Fruit fly (Drosophila melanogaster): ENCODE data around the gene Jig.
A peak's percentile ranks its signal among the peaks of the same experiment; 100 is the strongest.

Gene Jig

DNA sequence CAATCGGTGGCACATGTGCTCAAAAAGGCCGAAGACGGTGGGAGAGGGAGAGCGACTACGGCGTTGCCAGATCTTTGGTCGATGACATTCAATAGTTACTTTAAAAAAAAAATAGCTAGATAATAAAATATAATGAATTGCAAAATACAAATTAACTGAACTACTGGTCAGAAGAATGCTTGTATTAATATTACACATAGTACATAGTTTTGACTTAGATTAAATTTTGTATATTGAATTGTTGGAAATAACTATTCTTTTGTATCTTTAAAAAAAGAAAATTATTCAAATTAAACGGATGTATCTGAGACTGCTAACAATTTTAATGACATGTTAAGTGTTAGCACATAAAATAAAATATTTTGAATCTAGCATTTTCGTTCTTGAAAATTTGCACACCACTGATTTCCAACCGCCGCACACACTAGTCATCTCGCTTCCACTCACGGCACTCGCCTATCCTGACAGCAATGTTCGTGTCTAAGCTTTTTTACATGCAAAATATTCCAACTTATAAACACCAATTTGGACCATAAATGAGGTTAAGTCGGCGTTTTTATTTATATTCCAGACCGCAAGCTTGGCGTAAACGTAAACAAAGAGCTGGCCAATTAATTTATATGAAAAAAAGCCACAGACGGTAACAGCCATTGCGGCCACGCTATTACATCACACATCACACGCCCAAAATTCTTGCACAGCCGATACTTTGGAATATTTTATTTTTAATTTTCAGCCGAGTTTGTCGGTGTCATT is 14.4 kb downstream of the Jig start (continued):
- TF ChIP-seq CG12769 (tag; optimal IDR thresholded peaks at IDR 0.05) (no peak), Sry-δ (GFP tag; optimal IDR thresholded peaks at IDR 0.05) (peak; percentile 31), HLHmδ (GFP tag; optimal IDR thresholded peaks at IDR 0.05) (no peak), pho (GFP tag; optimal IDR thresholded peaks at IDR 0.05) (peak; percentile 76), HLH4C (GFP tag; IDR thresholded peaks at IDR 0.05; ENCODE audit: partially characterized antibody) (no peak), HmgZ (tag; optimal IDR thresholded peaks at IDR 0.05) (peak; percentile 32), NC2α (GFP tag; optimal IDR thresholded peaks at IDR 0.05) (no peak), CG10979 (tag; optimal IDR thresholded peaks at IDR 0.05) (peak; percentile 78), tll (GFP tag; optimal IDR thresholded peaks at IDR 0.05) (peak in 1 of 2 experiments; percentile 12), CG17802 (tag; optimal IDR thresholded peaks at IDR 0.05) (no peak), lmd (GFP tag; IDR thresholded peaks at IDR 0.05) (peak; percentile 76), CG30020 (tag; optimal IDR thresholded peaks at IDR 0.05) (peak; percentile 37), jumu (GFP tag; optimal IDR thresholded peaks at IDR 0.05) (peak; percentile 39), cwo (GFP tag; optimal IDR thresholded peaks at IDR 0.05) (peak; percentile 71), run (tag; optimal IDR thresholded peaks at IDR 0.05) (no peak), Scr (GFP tag; IDR thresholded peaks at IDR 0.05; ENCODE audit: partially characterized antibody) (no peak), CG2712 (tag; optimal IDR thresholded peaks at IDR 0.05) (peak; percentile 73), Dad (GFP tag; optimal IDR thresholded peaks at IDR 0.05) (peak; percentile 14), CG8478 (optimal IDR thresholded peaks at IDR 0.05) (no peak), wor (GFP tag; IDR thresholded peaks at IDR 0.05) (peak; percentile 39; the same call in 1 of the 2 replicates), onecut (GFP tag; IDR thresholded peaks at IDR 0.05) (peak; percentile 36), ewg (GFP tag; optimal IDR thresholded peaks at IDR 0.05) (peak; percentile 52), chif (GFP tag; optimal IDR thresholded peaks at IDR 0.05) (peak in 1 of 2 experiments; percentile 52), luna (GFP tag; optimal IDR thresholded peaks at IDR 0.05) (no peak), CG17912 (GFP tag; optimal IDR thresholded peaks at IDR 0.05) (no peak), corto (GFP tag; optimal IDR thresholded peaks at IDR 0.05) (no peak)

DNA sequence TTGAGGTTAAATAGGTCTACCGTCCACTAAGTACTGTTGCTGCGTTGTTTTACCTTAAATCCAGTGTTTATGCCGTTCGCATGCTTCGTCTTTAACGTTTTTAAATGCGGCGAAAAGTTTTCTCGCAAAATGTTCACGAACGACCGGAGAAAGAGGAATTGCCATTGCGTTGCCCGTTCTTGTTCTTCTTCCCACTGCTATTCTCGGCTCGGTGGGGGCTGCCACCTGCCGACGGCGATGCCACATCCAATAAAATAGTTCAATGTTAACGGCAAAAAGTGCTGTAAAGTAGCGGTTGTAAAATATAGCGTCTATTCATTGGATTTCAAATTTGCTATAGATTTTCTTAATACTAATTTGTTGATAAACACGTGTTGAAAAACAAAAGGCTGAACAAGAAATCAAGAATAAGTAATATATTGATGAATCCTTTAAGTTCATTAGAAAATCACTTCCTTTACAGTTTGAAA is 15.0 kb downstream of the Jig start, which contains the start of gene CG7987:
Gene CG7987 (minus strand): TSS at position 170 of the 470 bp plus-strand sequence.
- TF ChIP-seq Antp (GFP tag; optimal IDR thresholded peaks at IDR 0.05): peak; percentile 0
- TF ChIP-seq CTCF (GFP tag; optimal IDR thresholded peaks at IDR 0.05): peak; percentile 68
- TF ChIP-seq CG11398 (GFP tag; optimal IDR thresholded peaks at IDR 0.05): no peak
- peak; percentile 53; the same call in 2 of the 3 replicates for TF ChIP-seq CG34422 (GFP tag; IDR thresholded peaks at IDR 0.05)
- peak; percentile 88 for TF ChIP-seq Med (GFP tag)
- TF ChIP-seq BEAF-32 (GFP tag; optimal IDR thresholded peaks at IDR 0.05): peak; percentile 17
- TF ChIP-seq Lpt (GFP tag; optimal IDR thresholded peaks at IDR 0.05): no peak
- peak; percentile 27; the same call in 1 of the 2 replicates for TF ChIP-seq NFAT (GFP tag; IDR thresholded peaks at IDR 0.05)
- TF ChIP-seq CG34224 (GFP tag; IDR thresholded peaks at IDR 0.05; ENCODE audit: partially characterized antibody): peak; percentile 40; the same call in 1 of the 3 replicates
- TF ChIP-seq bigmax (GFP tag; optimal IDR thresholded peaks at IDR 0.05): peak; percentile 90
- TF ChIP-seq Lhr (GFP tag; optimal IDR thresholded peaks at IDR 0.05): peak; percentile 90
- peak; percentile 68 for TF ChIP-seq CG13287 (GFP tag; IDR thresholded peaks at IDR 0.05; ENCODE audit: partially characterized antibody)
- peak; percentile 31; the same call in 1 of the 2 replicates for TF ChIP-seq amos (GFP tag; IDR thresholded peaks at IDR 0.05; ENCODE audit: partially characterized antibody)
- TF ChIP-seq Pdp1 (GFP tag; optimal IDR thresholded peaks at IDR 0.05): peak in 1 of 2 experiments; percentile 23
- TF ChIP-seq CG4328 (GFP tag; optimal IDR thresholded peaks at IDR 0.05): no peak
- TF ChIP-seq CG12769 (tag; optimal IDR thresholded peaks at IDR 0.05): peak; percentile 58
- no peak for TF ChIP-seq Nf-YC (tag; optimal IDR thresholded peaks at IDR 0.05)
- TF ChIP-seq Gsc (GFP tag; IDR thresholded peaks at IDR 0.05): no peak
- 0 out of 2 replicates have a peak, but pooled peaks have one; percentile 16 for TF ChIP-seq ttk (GFP tag; IDR thresholded peaks at IDR 0.05)
- peak; percentile 3 for TF ChIP-seq her (GFP tag; optimal IDR thresholded peaks at IDR 0.05)
- TF ChIP-seq CG1792 (GFP tag; optimal IDR thresholded peaks at IDR 0.05): no peak
- peak; percentile 6; the same call in 1 of the 3 replicates for TF ChIP-seq Doc3 (GFP tag; IDR thresholded peaks at IDR 0.05; ENCODE audit: partially characterized antibody)
- peak; percentile 87 for TF ChIP-seq Ets97D (GFP tag; optimal IDR thresholded peaks at IDR 0.05)
- TF ChIP-seq Gug (GFP tag; IDR thresholded peaks at IDR 0.05): no peak
